Worm (Caenorhabditis elegans): Measurements from ENCODE around the gene srd-3.

ce11 chrII:116916-117315, 11.9 kb downstream of the srd-3 start, which contains the start of gene srt-54:
- TF ChIP-seq ceh-88 (GFP tag; IDR thresholded peaks at IDR 0.05) (no peak), mep-1 (tag; optimal IDR thresholded peaks at IDR 0.05) (no peak), snpc-4 (tag; optimal IDR thresholded peaks at IDR 0.05) (no peak), pax-3 (tag; optimal IDR thresholded peaks at IDR 0.05) (no peak), unc-62 (GFP tag; optimal IDR thresholded peaks at IDR 0.05) (no peak), dpl-1 (GFP tag; optimal IDR thresholded peaks at IDR 0.05) (no peak), elt-3 (tag; optimal IDR thresholded peaks at IDR 0.05) (no peak), aly-2 (tag; optimal IDR thresholded peaks at IDR 0.05) (no peak)
